Worm (Caenorhabditis elegans) whole organism, L4 larva: ENCODE data around the gene cyp-37B1.

ENCODE experiments used
- F49E8.2 ChIP-seq: sonication (generic microtip); optimal IDR thresholded peaks from 2 replicates; lab custom pipeline; 2016; ENCODE audit warnings: missing compliant biosample characterization, mild to moderate bottlenecking, missing genetic modification characterization, borderline replicate concordance
- T26A8.4 ChIP-seq: fragments of 200-800 bp; sonication (Bioruptor generic); IDR thresholded peaks from 2 replicates; pipeline ENCODE4 v1.3.6; 2022; ENCODE audit warnings: missing genetic modification characterization, missing compliant biosample characterization
- Y48G9A.11 ChIP-seq: fragments of 200-800 bp; sonication (Bioruptor generic); IDR thresholded peaks from 2 replicates; pipeline ENCODE4 v1.3.6; 2022; ENCODE audit warnings: missing genetic modification reagents, missing genetic modification characterization, missing compliant biosample characterization
- ZK337.2 ChIP-seq: fragments of 200-800 bp; sonication (Bioruptor generic); IDR thresholded peaks from 2 replicates; pipeline ENCODE4 v1.3.6; 2022; ENCODE audit warnings: missing genetic modification reagents, missing genetic modification characterization, missing compliant biosample characterization
- ZK546.5 ChIP-seq, 2 experiments: sonication (generic microtip); optimal IDR thresholded peaks; 2 replicates each; lab custom pipeline; 2017; ENCODE audit warnings: missing biosample characterization in 2 of 2, missing genetic modification characterization in 2 of 2
- aly-2 ChIP-seq: sonication (generic microtip); optimal IDR thresholded peaks from 2 replicates; lab custom pipeline; 2018; ENCODE audit warnings: missing biosample characterization, missing genetic modification characterization
- attf-4 ChIP-seq: sonication (generic microtip); optimal IDR thresholded peaks from 3 replicates; lab custom pipeline; 2017; ENCODE audit warnings: missing biosample characterization, missing genetic modification characterization
- ceh-20 ChIP-seq: fragments of 200-800 bp; sonication (Bioruptor generic); IDR thresholded peaks from 2 replicates; pipeline ENCODE4 v1.3.6; 2022; ENCODE audit warnings: missing genetic modification reagents, missing genetic modification characterization, missing compliant biosample characterization
- ceh-44 ChIP-seq: fragments of 200-800 bp; sonication (Bioruptor generic); IDR thresholded peaks from 2 replicates; pipeline ENCODE4 v1.3.6; 2022; ENCODE audit warnings: missing genetic modification reagents, missing genetic modification characterization, missing compliant biosample characterization
- ctbp-1 ChIP-seq: fragments of 200-800 bp; sonication (Bioruptor generic); IDR thresholded peaks from 2 replicates; pipeline ENCODE4 v1.3.6; 2022; ENCODE audit warnings: missing genetic modification reagents, missing genetic modification characterization, missing compliant biosample characterization
- daf-12 ChIP-seq: fragments of 150-350 bp; optimal IDR thresholded peaks from 2 replicates; lab custom pipeline; 2014; ENCODE audit warnings: missing biosample characterization, missing genetic modification reagents, missing genetic modification characterization
- dmd-9 ChIP-seq: fragments of 200-800 bp; sonication (Bioruptor generic); IDR thresholded peaks from 2 replicates; pipeline ENCODE4 v1.3.6; 2022; ENCODE audit warnings: missing genetic modification reagents, missing genetic modification characterization, missing compliant biosample characterization
- dpl-1 ChIP-seq: fragments of 150-350 bp; optimal IDR thresholded peaks from 2 replicates; lab custom pipeline; 2014; ENCODE audit warnings: missing biosample characterization, missing genetic modification reagents, missing genetic modification characterization
- dve-1 ChIP-seq: sonication (generic microtip); optimal IDR thresholded peaks from 2 replicates; lab custom pipeline; 2017; ENCODE audit warnings: antibody characterized with exemption, mild to moderate bottlenecking, missing genetic modification characterization, missing compliant biosample characterization; ENCODE audit not compliant: insufficient read depth
- hif-1 ChIP-seq, 2 experiments: sonication (generic microtip); optimal IDR thresholded peaks; 2 replicates each; lab custom pipeline; 2016 to 2017; ENCODE audit warnings: missing compliant biosample characterization in 2 of 2, missing genetic modification characterization in 2 of 2, missing genetic modification reagents in 2 of 2, missing genotype in 2 of 2, mild to moderate bottlenecking in 1 of 2
- hlh-30 ChIP-seq: sonication (generic microtip); optimal IDR thresholded peaks from 2 replicates; lab custom pipeline; 2017; ENCODE audit warnings: antibody characterized with exemption, mild to moderate bottlenecking, missing genetic modification characterization, missing compliant biosample characterization; ENCODE audit not compliant: insufficient read depth
- hmg-1.1 ChIP-seq: fragments of 200-800 bp; sonication (Bioruptor generic); IDR thresholded peaks from 2 replicates; pipeline ENCODE4 v1.3.6; 2022; ENCODE audit warnings: missing genetic modification reagents, missing genetic modification characterization, missing compliant biosample characterization
- lin-1 ChIP-seq: fragments of 200-800 bp; sonication (Bioruptor generic); IDR thresholded peaks from 2 replicates; pipeline ENCODE4 v1.3.6; 2022; ENCODE audit warnings: missing genetic modification reagents, missing genetic modification characterization, missing compliant biosample characterization
- lin-15B ChIP-seq: fragments of 150-350 bp; sonication (generic microtip); optimal IDR thresholded peaks from 3 replicates; lab custom pipeline; 2014; ENCODE audit warnings: missing biosample characterization, missing genetic modification characterization
- lin-29 ChIP-seq: fragments of 200-800 bp; sonication (Bioruptor generic); IDR thresholded peaks from 2 replicates; pipeline ENCODE4 v1.3.6; 2022; ENCODE audit warnings: missing genetic modification reagents, missing genetic modification characterization, missing compliant biosample characterization
- lin-38 ChIP-seq: fragments of 200-800 bp; sonication (Bioruptor generic); IDR thresholded peaks from 2 replicates; pipeline ENCODE4 v1.3.6; 2022; ENCODE audit warnings: missing genetic modification reagents, missing genetic modification characterization, missing compliant biosample characterization
- mes-2 ChIP-seq: sonication (generic microtip); optimal IDR thresholded peaks from 2 replicates; lab custom pipeline; 2016; ENCODE audit warnings: missing genotype, mild to moderate bottlenecking, missing genetic modification characterization, missing compliant biosample characterization; ENCODE audit not compliant: poor library complexity, severe bottlenecking
- nhr-10 ChIP-seq: fragments of 150-350 bp; optimal IDR thresholded peaks from 2 replicates; lab custom pipeline; 2014; ENCODE audit warnings: missing biosample characterization, missing genetic modification characterization
- nhr-111 ChIP-seq: fragments of 200-800 bp; sonication (Bioruptor generic); optimal IDR thresholded peaks from 2 replicates; lab custom pipeline; 2018; ENCODE audit warnings: mild to moderate bottlenecking, missing genetic modification characterization, missing compliant biosample characterization
- nhr-237 ChIP-seq: sonication (generic microtip); optimal IDR thresholded peaks from 2 replicates; lab custom pipeline; 2017; ENCODE audit warnings: missing biosample characterization, missing genetic modification characterization
- nhr-28 ChIP-seq: fragments of 150-350 bp; optimal IDR thresholded peaks from 2 replicates; lab custom pipeline; 2014; ENCODE audit warnings: missing biosample characterization, missing genetic modification characterization
- nhr-41 ChIP-seq: fragments of 200-800 bp; sonication (Bioruptor generic); IDR thresholded peaks from 2 replicates; pipeline ENCODE4 v1.3.6; 2022; ENCODE audit warnings: missing genetic modification reagents, missing genetic modification characterization, missing compliant biosample characterization
- nhr-42 ChIP-seq: fragments of 200-800 bp; sonication (Bioruptor generic); IDR thresholded peaks from 2 replicates; pipeline ENCODE4 v1.3.6; 2022; ENCODE audit warnings: missing genetic modification characterization, missing compliant biosample characterization
- nhr-48 ChIP-seq: sonication (generic microtip); optimal IDR thresholded peaks from 2 replicates; lab custom pipeline; 2016; ENCODE audit warnings: mild to moderate bottlenecking, missing genetic modification characterization, missing compliant biosample characterization
- nhr-77 ChIP-seq: fragments of 150-350 bp; optimal IDR thresholded peaks from 2 replicates; lab custom pipeline; 2014; ENCODE audit warnings: missing biosample characterization, missing genetic modification characterization
- pha-4 ChIP-seq, 2 experiments: fragments of 150-350 bp in 1 of 2; fragments of 200-800 bp in 1 of 2; sonication (Bioruptor generic) in 1 of 2; IDR thresholded peaks in 1 of 2; optimal IDR thresholded peaks in 1 of 2; 2 replicates each; pipeline versions ENCODE4 v1.3.6 to Lab custom; 2014 to 2022; ENCODE audit warnings: missing genetic modification characterization in 2 of 2, missing genetic modification reagents in 2 of 2, missing biosample characterization in 1 of 2, missing compliant biosample characterization in 1 of 2
- set-16 ChIP-seq: fragments of 200-800 bp; sonication (Bioruptor generic); IDR thresholded peaks from 2 replicates; pipeline ENCODE4 v1.3.6; 2022; ENCODE audit warnings: missing genetic modification reagents, missing genetic modification characterization, missing compliant biosample characterization
- tag-97 ChIP-seq: fragments of 200-800 bp; sonication (Bioruptor generic); IDR thresholded peaks from 2 replicates; pipeline ENCODE4 v1.3.6; 2022; ENCODE audit warnings: missing genetic modification characterization, missing compliant biosample characterization
- unc-62 ChIP-seq, 3 experiments: fragments of 150-350 bp in 1 of 3; sonication (generic microtip); optimal IDR thresholded peaks in 2 of 3; peaks in 1 of 3; 1 replicate in 1 of 3; 2 replicates in 2 of 3; lab custom pipeline; 2014 to 2017; ENCODE audit warnings: missing biosample characterization in 3 of 3, missing genetic modification characterization in 3 of 3, missing genetic modification reagents in 3 of 3, missing genotype in 1 of 3
- zfp-3 ChIP-seq: fragments of 200-800 bp; sonication (Bioruptor generic); conservative IDR thresholded peaks from 2 replicates; pipeline ENCODE4 v1.3.6; 2022; ENCODE audit warnings: missing genetic modification reagents, missing genetic modification characterization, missing compliant biosample characterization
- zip-2 ChIP-seq: fragments of 150-350 bp; optimal IDR thresholded peaks from 2 replicates; lab custom pipeline; 2014; ENCODE audit warnings: missing biosample characterization, missing genetic modification characterization
- ztf-11 ChIP-seq: fragments of 150-350 bp; optimal IDR thresholded peaks from 2 replicates; lab custom pipeline; 2014; ENCODE audit warnings: missing biosample characterization, missing genetic modification characterization

cyp-37B1 gene

ce11 chrV:16269556-16269955, 8.4 kb upstream of the cyp-37B1 start, which contains the start of the genes fbxa-2 and T13F3.8:
Gene fbxa-2 (minus strand): TSS chrV:16269656.
Gene T13F3.8 (plus strand): TSS chrV:16269800.
- TF ChIP-seq zfp-3 (GFP tag; lab: Robert Waterston, UW), result 0 out of 2 replicates have a peak, but pooled peaks have one; percentile 15
- peak; percentile 39 for TF ChIP-seq nhr-28 (tag; lab: Kevin White, UChicago)
- no peak for TF ChIP-seq aly-2

- TF ChIP-seq nhr-28 (tag; lab: Kevin White, UChicago), result no peak
- TF ChIP-seq lin-38, result no peak
- no peak for TF ChIP-seq pha-4 (GFP tag; IDR thresholded peaks at IDR 0.05; lab: Robert Waterston, UW)
- no peak for TF ChIP-seq pha-4 (tag; optimal IDR thresholded peaks at IDR 0.05; lab: Kevin White, UChicago)
- no peak for TF ChIP-seq nhr-42 (GFP tag; lab: Robert Waterston, UW)
- TF ChIP-seq unc-62 (GFP tag; optimal IDR thresholded peaks at IDR 0.05 in 1 of 2; lab: Kevin White, UChicago), result no peak
- no peak for TF ChIP-seq unc-62 (tag; optimal IDR thresholded peaks at IDR 0.05; lab: Kevin White, UChicago)
- TF ChIP-seq, all 104 proteins: peak for 0
These were observed 6.8 kb upstream of the cyp-37B1 start, which contains the start of gene T13F3.6 for ce11 chrV:16271121-16271520. Gene T13F3.6 (minus strand): TSS chrV:16271221.

- no peak for TF ChIP-seq pha-4 (GFP tag; IDR thresholded peaks at IDR 0.05; lab: Robert Waterston, UW)
- TF ChIP-seq pha-4 (tag; optimal IDR thresholded peaks at IDR 0.05; lab: Kevin White, UChicago), result no peak
- no peak for TF ChIP-seq hif-1 (tag; optimal IDR thresholded peaks at IDR 0.05; lab: Kevin White, UChicago)
- TF ChIP-seq lin-38, result no peak
- TF ChIP-seq ZK337.2 (GFP tag; lab: Robert Waterston, UW), result no peak
- no peak for TF ChIP-seq ztf-11 (tag; lab: Kevin White, UChicago)
- TF ChIP-seq ZK546.5 (tag; optimal IDR thresholded peaks at IDR 0.05; lab: Kevin White, UChicago), result no peak
- no peak for TF ChIP-seq tag-97 (GFP tag; lab: Robert Waterston, UW)
- TF ChIP-seq nhr-111 (GFP tag; lab: Kevin White, UChicago), result no peak
- TF ChIP-seq mes-2 (tag; lab: Kevin White, UChicago), result no peak
- TF ChIP-seq zip-2 (tag; lab: Kevin White, UChicago), result no peak
- no peak for TF ChIP-seq hmg-1.1 (GFP tag; lab: Robert Waterston, UW)
- no peak for TF ChIP-seq lin-29 (GFP tag; lab: Robert Waterston, UW)
- no peak for TF ChIP-seq aly-2
- no peak for TF ChIP-seq daf-12
- TF ChIP-seq dve-1 (tag; lab: Kevin White, UChicago), result no peak
- no peak for TF ChIP-seq T26A8.4 (GFP tag; lab: Robert Waterston, UW)
These were observed 2.6 kb upstream of the cyp-37B1 start, which contains the start of gene pacl-1 for ce11 chrV:16275347-16275746. Gene pacl-1 (minus strand): TSS chrV:16275447.

- TF ChIP-seq ceh-20 (GFP tag; lab: Robert Waterston, UW) (no peak), T26A8.4 (GFP tag; lab: Robert Waterston, UW) (no peak), ceh-44 (GFP tag; lab: Robert Waterston, UW) (no peak), dpl-1 (GFP tag; lab: Kevin White, UChicago) (no peak)
These were observed 4.2 kb downstream of the cyp-37B1 start, which contains the start of gene F28G4.2 for ce11 chrV:16282147-16282546. Gene F28G4.2 (minus strand): TSS chrV:16282321.

DNA sequence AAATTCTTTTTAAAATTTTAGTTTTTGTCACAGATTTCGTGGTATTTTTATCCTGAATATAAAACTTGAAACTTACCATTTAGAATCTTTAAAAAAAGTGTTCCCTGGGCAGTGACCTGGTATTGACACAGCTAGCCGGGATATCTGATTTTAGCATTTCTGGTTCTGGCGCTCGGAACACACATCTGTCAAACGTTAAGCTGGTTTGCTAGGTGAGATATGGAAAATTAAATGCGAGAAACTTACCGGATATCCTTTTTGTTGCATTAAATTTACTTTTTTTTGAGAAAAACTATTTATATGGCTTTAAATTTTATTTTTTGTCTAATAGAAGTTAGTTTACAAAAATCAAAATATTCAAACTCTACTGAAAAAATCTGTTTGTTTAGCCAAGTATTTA, 7.9 kb downstream of the cyp-37B1 start, which contains the start of gene F28G4.4:
Gene F28G4.4, minus strand, starts transcription at position 101 of the 400 bp plus-strand sequence.
- no peak for TF ChIP-seq F49E8.2 (tag; lab: Kevin White, UChicago)
- peak in 1 of 2 experiments; percentile 66 for TF ChIP-seq unc-62 (GFP tag; optimal IDR thresholded peaks at IDR 0.05 in 1 of 2; lab: Kevin White, UChicago)
- TF ChIP-seq unc-62 (tag; optimal IDR thresholded peaks at IDR 0.05; lab: Kevin White, UChicago), result no peak

DNA sequence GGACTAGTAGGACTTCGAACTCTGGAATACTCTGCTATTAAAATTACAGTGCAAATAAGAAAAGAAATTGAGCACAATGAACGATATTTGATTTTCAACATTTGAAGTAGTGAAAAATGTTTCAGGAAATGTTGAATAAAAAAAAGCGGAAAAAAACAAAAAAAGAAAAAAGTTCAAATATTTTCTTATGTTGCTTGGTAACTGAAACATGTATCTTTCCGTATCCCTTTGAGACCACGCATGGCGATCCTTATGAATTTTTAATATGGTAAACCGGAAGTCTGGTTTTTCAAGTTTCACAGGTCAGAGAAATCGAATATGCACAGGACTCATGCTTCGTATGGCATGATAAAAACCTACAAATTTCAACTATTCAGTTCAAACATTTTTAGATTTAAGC, 9.7 kb downstream of the cyp-37B1 start, which contains the start of gene F28G4.3:
Gene F28G4.3, minus strand, starts transcription at position 101 of the 400 bp plus-strand sequence.
- no peak for TF ChIP-seq ctbp-1
- no peak for TF ChIP-seq set-16 (GFP tag; lab: Robert Waterston, UW)
- no peak for TF ChIP-seq dmd-9 (GFP tag; lab: Robert Waterston, UW)
- no peak for TF ChIP-seq nhr-48
- TF ChIP-seq Y48G9A.11 (GFP tag; lab: Robert Waterston, UW), result no peak
- TF ChIP-seq nhr-237 (tag; lab: Kevin White, UChicago), result no peak
- TF ChIP-seq attf-4 (tag; lab: Kevin White, UChicago), result no peak
- no peak for TF ChIP-seq aly-2
- no peak for TF ChIP-seq nhr-41 (GFP tag; lab: Robert Waterston, UW)
- no peak for TF ChIP-seq nhr-10
- TF ChIP-seq pha-4 (GFP tag; IDR thresholded peaks at IDR 0.05; lab: Robert Waterston, UW), result no peak
- no peak for TF ChIP-seq pha-4 (tag; optimal IDR thresholded peaks at IDR 0.05; lab: Kevin White, UChicago)
- TF ChIP-seq lin-15B (tag; lab: Kevin White, UChicago), result no peak
- no peak for TF ChIP-seq nhr-111 (GFP tag; lab: Kevin White, UChicago)
- TF ChIP-seq F49E8.2 (tag; lab: Kevin White, UChicago), result no peak
- TF ChIP-seq nhr-77 (tag; lab: Kevin White, UChicago), result no peak
- TF ChIP-seq ceh-20 (GFP tag; lab: Robert Waterston, UW), result no peak
- TF ChIP-seq lin-1 (GFP tag; lab: Robert Waterston, UW), result no peak
- TF ChIP-seq hlh-30, result no peak
